Worm (Caenorhabditis elegans): ENCODE measurements around the gene tyr-1.

tyr-1 gene

DNA sequence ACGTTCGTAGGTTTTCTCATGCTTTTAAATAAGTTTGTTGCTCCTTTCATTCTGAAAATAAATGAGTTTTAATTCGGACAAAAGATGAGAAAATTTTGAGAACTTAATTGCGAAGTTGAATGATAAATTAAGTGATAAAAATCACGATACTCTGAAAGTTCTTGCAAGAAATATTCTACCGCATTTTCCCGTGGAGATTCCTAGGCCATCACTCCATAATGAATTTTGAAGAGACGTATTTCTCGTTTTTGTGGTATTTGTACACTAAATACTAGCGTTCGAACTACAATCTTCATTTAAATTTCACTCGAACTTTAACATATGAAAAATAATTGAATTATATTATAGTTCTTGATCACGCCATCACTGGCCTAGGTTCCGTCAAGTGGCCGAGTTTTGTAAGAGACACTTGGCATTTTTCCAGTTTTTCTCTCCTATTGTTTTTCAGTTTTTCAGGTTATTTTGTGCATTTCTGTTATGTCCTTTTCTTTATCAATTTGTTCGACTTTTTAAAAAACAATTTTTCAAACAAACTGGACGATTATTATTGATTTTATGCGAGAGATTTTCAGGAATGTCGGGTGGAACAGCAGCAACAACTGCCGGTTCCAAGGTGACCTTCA is 15.1 kb upstream of the tyr-1 start, which contains the start of the genes coq-5 and ufm-1:
Gene coq-5 (minus strand): TSS at position 51 of the 623 bp plus-strand sequence.
Gene ufm-1 (plus strand): TSS at position 573 of the 623 bp plus-strand sequence.
- no peak for TF ChIP-seq ama-1 (optimal IDR thresholded peaks at IDR 0.05)
- no peak for TF ChIP-seq tra-4 (tag; optimal IDR thresholded peaks at IDR 0.05)
- TF ChIP-seq tbx-37 (GFP tag; conservative IDR thresholded peaks at IDR 0.05): 0 out of 2 replicates have a peak, but pooled peaks have one; percentile 14
- TF ChIP-seq flt-1 (GFP tag; IDR thresholded peaks at IDR 0.05): no peak
- no peak for TF ChIP-seq F13C5.2 (tag; optimal IDR thresholded peaks at IDR 0.05)

DNA sequence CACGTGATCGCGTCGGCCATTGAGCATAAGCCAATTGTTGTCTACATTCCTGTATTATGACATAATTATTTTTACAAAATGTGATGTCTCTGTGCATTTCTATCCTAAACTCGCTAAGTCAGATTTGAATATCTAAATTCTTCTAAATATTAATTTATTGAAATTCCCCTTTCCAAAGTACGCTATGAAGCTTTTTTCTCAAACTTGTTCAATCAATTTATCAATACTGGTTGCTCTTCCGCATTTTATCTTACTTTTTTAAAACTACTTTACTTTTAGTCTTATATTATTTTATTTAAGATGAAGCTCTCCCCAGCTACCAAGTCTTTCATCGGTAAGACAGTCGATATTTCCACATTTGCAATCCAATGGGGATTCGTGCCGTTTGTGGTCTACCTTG is 14.3 kb upstream of the tyr-1 start, which contains the start of gene tomm-7:
Gene tomm-7 (plus strand): TSS at position 301 of the 400 bp plus-strand sequence.
- TF ChIP-seq hmg-4 (GFP tag; optimal IDR thresholded peaks at IDR 0.05): no peak
- no peak for TF ChIP-seq hmbx-1 (tag; optimal IDR thresholded peaks at IDR 0.05)

DNA sequence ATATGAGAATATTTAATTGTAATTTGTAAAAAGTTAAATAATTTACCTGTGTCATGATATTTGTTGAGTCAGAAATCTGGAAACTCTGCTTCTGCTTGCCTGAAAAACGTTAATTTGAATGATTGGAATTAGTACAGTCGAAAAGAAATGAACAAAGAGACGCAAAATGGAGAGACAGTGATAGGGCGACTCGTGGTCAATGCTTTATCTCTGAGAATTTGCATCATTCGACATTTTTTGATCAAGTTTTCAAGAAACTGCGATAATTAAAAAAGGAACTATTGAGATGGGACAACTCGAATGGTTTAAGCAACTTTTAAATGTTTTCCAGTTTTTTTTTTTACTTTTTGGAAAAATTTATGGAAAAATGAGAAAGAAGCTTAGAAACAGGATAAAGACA is 12.7 kb upstream of the tyr-1 start, which contains the start of gene cuc-1:
Gene cuc-1 (minus strand): TSS at position 101 of the 400 bp plus-strand sequence.
- TF ChIP-seq aly-1 (tag; optimal IDR thresholded peaks at IDR 0.05): no peak
- TF ChIP-seq flt-1 (GFP tag; IDR thresholded peaks at IDR 0.05): no peak
- no peak for TF ChIP-seq scrt-1 (GFP tag; IDR thresholded peaks at IDR 0.05)
- no peak for TF ChIP-seq ama-1 (optimal IDR thresholded peaks at IDR 0.05)
- TF ChIP-seq sea-1 (GFP tag; conservative IDR thresholded peaks at IDR 0.05): no peak
- no peak for TF ChIP-seq pes-1 (GFP tag; IDR thresholded peaks at IDR 0.05)
- TF ChIP-seq ceh-36 (tag; optimal IDR thresholded peaks at IDR 0.05): no peak
- TF ChIP-seq hmbx-1 (tag; optimal IDR thresholded peaks at IDR 0.05): no peak
- no peak for TF ChIP-seq B0310.2 (tag; optimal IDR thresholded peaks at IDR 0.05)
- no peak for TF ChIP-seq tbx-37 (GFP tag; conservative IDR thresholded peaks at IDR 0.05)
- TF ChIP-seq hmg-4 (GFP tag; optimal IDR thresholded peaks at IDR 0.05): no peak
- TF ChIP-seq F13C5.2 (tag; optimal IDR thresholded peaks at IDR 0.05): no peak
- TF ChIP-seq ceh-13 (GFP tag; optimal IDR thresholded peaks at IDR 0.05): no peak
- no peak for TF ChIP-seq tbx-11 (GFP tag; IDR thresholded peaks at IDR 0.05)
- TF ChIP-seq tra-4 (tag; optimal IDR thresholded peaks at IDR 0.05): no peak
- TF ChIP-seq ets-7 (tag; optimal IDR thresholded peaks at IDR 0.05): no peak

DNA sequence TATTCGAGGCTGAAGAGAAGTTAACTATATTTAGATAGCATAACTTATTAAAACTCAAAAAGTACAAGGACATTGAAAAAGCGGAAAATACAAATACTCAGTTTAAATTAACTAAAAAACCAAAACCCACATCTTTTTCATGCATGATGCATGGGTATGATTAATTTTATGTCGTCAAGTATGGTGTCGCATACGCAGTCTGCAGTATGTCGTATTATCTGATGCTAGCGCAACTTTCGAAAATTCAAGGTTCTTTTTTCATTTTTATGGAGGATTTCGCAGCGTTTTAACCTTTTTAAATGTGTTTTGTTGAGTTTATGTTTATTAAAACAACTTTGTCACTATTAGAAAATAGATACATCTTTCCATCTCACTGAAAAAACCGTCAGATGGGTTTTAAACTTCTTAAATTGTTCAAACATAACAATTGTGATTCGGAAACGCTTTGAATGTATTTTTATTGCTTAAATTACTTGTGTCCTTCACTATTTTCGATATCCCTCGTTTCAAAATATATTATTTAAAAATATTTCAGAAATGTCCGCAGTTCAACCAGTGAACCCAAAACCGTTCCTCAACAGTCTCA is 12.0 kb upstream of the tyr-1 start, which contains the start of gene snr-5:
Gene snr-5 (plus strand): TSS at position 536 of the 586 bp plus-strand sequence.
- no peak for TF ChIP-seq pes-1 (GFP tag; IDR thresholded peaks at IDR 0.05)
- no peak for TF ChIP-seq tra-4 (tag; optimal IDR thresholded peaks at IDR 0.05)
- TF ChIP-seq hmg-4 (GFP tag; optimal IDR thresholded peaks at IDR 0.05): no peak
- no peak for TF ChIP-seq ceh-36 (tag; optimal IDR thresholded peaks at IDR 0.05)
- TF ChIP-seq B0310.2 (tag; optimal IDR thresholded peaks at IDR 0.05): no peak
- TF ChIP-seq tbx-37 (GFP tag; conservative IDR thresholded peaks at IDR 0.05): no peak

DNA sequence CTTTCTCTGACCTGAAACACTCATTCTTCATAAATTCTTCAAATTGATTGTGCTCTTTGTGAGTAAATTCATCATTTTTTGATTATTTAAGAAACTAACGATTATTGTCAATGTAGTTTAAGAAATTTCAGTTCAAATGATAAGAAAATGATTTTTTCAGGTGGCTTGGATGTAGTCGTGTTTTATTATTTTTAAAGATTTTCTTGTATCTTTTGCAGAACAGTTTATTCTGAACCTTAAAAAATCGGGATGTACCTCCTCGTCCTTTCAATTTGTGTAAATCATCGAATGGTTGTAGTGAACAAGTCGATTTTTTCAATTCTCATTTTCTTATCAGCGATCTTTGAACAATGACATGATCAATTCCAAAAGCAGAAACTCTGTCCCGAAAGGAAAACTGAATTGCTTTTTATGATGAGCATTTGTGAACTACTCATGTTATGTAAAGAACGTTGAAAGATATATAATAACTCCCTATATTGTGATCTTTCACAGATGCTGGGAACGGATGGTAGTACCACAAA is 8.3 kb upstream of the tyr-1 start, which contains the start of gene slc-17.3:
Gene slc-17.3 (minus strand): TSS at position 51 of the 524 bp plus-strand sequence.
- TF ChIP-seq aly-1 (tag; optimal IDR thresholded peaks at IDR 0.05): no peak
- no peak for TF ChIP-seq hmg-4 (GFP tag; optimal IDR thresholded peaks at IDR 0.05)
- no peak for TF ChIP-seq tbx-11 (GFP tag; IDR thresholded peaks at IDR 0.05)
- TF ChIP-seq scrt-1 (GFP tag; IDR thresholded peaks at IDR 0.05): no peak
- TF ChIP-seq ceh-36 (tag; optimal IDR thresholded peaks at IDR 0.05): no peak
- no peak for TF ChIP-seq tra-4 (tag; optimal IDR thresholded peaks at IDR 0.05)
- TF ChIP-seq hnd-1 (tag; optimal IDR thresholded peaks at IDR 0.05): no peak
- no peak for TF ChIP-seq ama-1 (optimal IDR thresholded peaks at IDR 0.05)
- no peak for TF ChIP-seq sea-1 (GFP tag; conservative IDR thresholded peaks at IDR 0.05)

DNA sequence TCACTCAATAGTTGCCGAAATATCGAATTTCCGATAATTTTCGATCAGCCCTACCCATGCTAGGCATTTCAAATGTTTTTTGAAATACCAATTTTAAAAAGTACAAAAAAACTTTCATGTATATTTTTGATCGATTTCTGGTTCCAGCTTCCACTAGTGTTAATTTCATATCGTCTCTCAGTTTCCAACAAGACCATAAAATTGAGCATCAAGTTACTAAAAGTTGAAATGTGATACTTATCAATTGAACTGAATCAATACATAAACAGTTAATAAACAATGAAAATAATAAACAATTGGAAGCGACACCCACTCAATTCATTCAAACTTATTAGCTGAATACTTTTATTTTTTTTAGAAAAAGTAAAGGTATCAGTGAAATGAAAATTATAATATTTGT is 7.4 kb upstream of the tyr-1 start, which contains the start of gene cup-4:
Gene cup-4 (plus strand): TSS at position 301 of the 400 bp plus-strand sequence.
- no peak for TF ChIP-seq tbx-37 (GFP tag; conservative IDR thresholded peaks at IDR 0.05)
- no peak for TF ChIP-seq flt-1 (GFP tag; IDR thresholded peaks at IDR 0.05)
- no peak for TF ChIP-seq F13C5.2 (tag; optimal IDR thresholded peaks at IDR 0.05)
- no peak for TF ChIP-seq ceh-13 (GFP tag; optimal IDR thresholded peaks at IDR 0.05)
- TF ChIP-seq ceh-36 (tag; optimal IDR thresholded peaks at IDR 0.05): no peak
- no peak for TF ChIP-seq tbx-11 (GFP tag; IDR thresholded peaks at IDR 0.05)
- TF ChIP-seq aly-1 (tag; optimal IDR thresholded peaks at IDR 0.05): no peak
- TF ChIP-seq ama-1 (optimal IDR thresholded peaks at IDR 0.05): no peak
- no peak for TF ChIP-seq sea-1 (GFP tag; conservative IDR thresholded peaks at IDR 0.05)

DNA sequence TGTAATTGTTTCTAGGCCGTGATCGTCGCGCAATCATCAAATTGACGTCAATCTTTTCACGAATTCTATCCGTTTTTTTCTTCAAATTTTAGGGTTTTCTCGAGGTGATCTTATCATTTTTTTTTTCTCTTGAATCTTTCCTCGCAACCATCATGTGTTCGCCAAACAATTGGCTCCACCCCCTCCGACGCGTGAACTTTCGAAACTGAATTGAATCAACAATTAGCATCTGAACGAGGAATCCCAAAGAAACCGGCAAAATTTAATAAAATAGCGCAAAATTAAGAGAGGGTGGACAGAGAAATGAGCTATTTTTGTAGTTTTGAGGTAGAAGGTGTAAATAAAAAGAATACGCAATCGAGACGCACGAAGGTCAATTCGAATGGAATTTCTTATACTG is 805 bp upstream of the tyr-1 start:
- TF ChIP-seq hnd-1 (tag; optimal IDR thresholded peaks at IDR 0.05) (no peak), ama-1 (optimal IDR thresholded peaks at IDR 0.05) (no peak), aly-1 (tag; optimal IDR thresholded peaks at IDR 0.05) (no peak), B0310.2 (tag; optimal IDR thresholded peaks at IDR 0.05) (no peak), scrt-1 (GFP tag; IDR thresholded peaks at IDR 0.05) (no peak), hmbx-1 (tag; optimal IDR thresholded peaks at IDR 0.05) (no peak), tbx-37 (GFP tag; conservative IDR thresholded peaks at IDR 0.05) (no peak), ceh-36 (tag; optimal IDR thresholded peaks at IDR 0.05) (no peak), sea-1 (GFP tag; conservative IDR thresholded peaks at IDR 0.05) (no peak), F13C5.2 (tag; optimal IDR thresholded peaks at IDR 0.05) (no peak), hmg-4 (GFP tag; optimal IDR thresholded peaks at IDR 0.05) (no peak), flt-1 (GFP tag; IDR thresholded peaks at IDR 0.05) (no peak), pes-1 (GFP tag; IDR thresholded peaks at IDR 0.05) (no peak)

DNA sequence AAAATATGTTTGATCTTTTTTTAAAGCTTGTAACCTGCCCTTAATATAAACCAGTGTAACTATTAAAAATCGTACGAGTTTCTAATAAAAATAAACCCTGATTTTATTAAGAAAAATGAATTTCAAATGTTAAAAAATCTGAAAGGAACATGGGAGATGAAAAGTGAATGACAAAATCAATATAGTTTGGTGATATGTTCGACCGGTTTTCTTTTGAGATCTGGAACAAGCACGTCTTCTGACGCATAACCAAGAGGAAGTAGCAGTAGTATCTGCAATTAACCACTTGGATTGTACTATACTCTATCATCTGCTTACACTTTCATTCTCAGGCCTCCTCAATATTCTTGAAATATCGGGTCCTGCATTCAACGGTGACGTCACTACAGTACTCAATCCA is 3.5 kb downstream of the tyr-1 start:
- TF ChIP-seq hmbx-1 (tag; optimal IDR thresholded peaks at IDR 0.05) (no peak), F13C5.2 (tag; optimal IDR thresholded peaks at IDR 0.05) (no peak), scrt-1 (GFP tag; IDR thresholded peaks at IDR 0.05) (no peak), tbx-11 (GFP tag; IDR thresholded peaks at IDR 0.05) (no peak), sea-1 (GFP tag; conservative IDR thresholded peaks at IDR 0.05) (no peak), pes-1 (GFP tag; IDR thresholded peaks at IDR 0.05) (no peak), tra-4 (tag; optimal IDR thresholded peaks at IDR 0.05) (no peak), ceh-36 (tag; optimal IDR thresholded peaks at IDR 0.05) (no peak), hnd-1 (tag; optimal IDR thresholded peaks at IDR 0.05) (no peak), B0310.2 (tag; optimal IDR thresholded peaks at IDR 0.05) (no peak)
